Fruit fly (Drosophila melanogaster) whole organism, prepupa: ENCODE results near the gene lmgB.

Experiments used
- CG31627 ChIP-seq: fragments of 200-800 bp; sonication (Bioruptor generic); optimal IDR thresholded peaks from 3 replicates; lab custom pipeline; 2016; ENCODE audit warnings: missing biosample characterization, missing genetic modification characterization
- CG6163 ChIP-seq: fragments of 200-800 bp; sonication (Bioruptor generic); IDR thresholded peaks from 3 replicates; pipeline ENCODE4 v1.3.6; 2022; ENCODE audit warnings: missing biosample characterization, missing genetic modification characterization
- CG7368 ChIP-seq: fragments of 200-800 bp; sonication (Bioruptor generic); optimal IDR thresholded peaks from 3 replicates; lab custom pipeline; 2016; ENCODE audit warnings: missing biosample characterization, missing genetic modification characterization
- CG8319 ChIP-seq: fragments of 200-800 bp; sonication (Bioruptor generic); optimal IDR thresholded peaks from 3 replicates; lab custom pipeline; 2016; ENCODE audit warnings: missing biosample characterization, missing genetic modification characterization
- CG9139 ChIP-seq: fragments of 200-800 bp; sonication (Bioruptor generic); optimal IDR thresholded peaks from 3 replicates; lab custom pipeline; 2017; ENCODE audit warnings: missing biosample characterization, mild to moderate bottlenecking, missing genetic modification characterization
- Eip78C ChIP-seq: fragments of 200-800 bp; sonication (Bioruptor generic); peaks from one replicate; lab custom pipeline; 2016; ENCODE audit warnings: missing biosample characterization, missing genetic modification characterization
- OdsH ChIP-seq: fragments of 200-800 bp; sonication (Bioruptor generic); optimal IDR thresholded peaks from 3 replicates; lab custom pipeline; 2016; ENCODE audit warnings: missing biosample characterization, missing genetic modification characterization
- Sox102F ChIP-seq: fragments of 200-800 bp; sonication (Bioruptor generic); optimal IDR thresholded peaks from 2 replicates; lab custom pipeline; 2016; ENCODE audit warnings: missing biosample characterization, mild to moderate bottlenecking, missing genetic modification characterization
- Sox15 ChIP-seq: fragments of 200-800 bp; sonication (Bioruptor generic); optimal IDR thresholded peaks from 3 replicates; lab custom pipeline; 2016; ENCODE audit warnings: missing biosample characterization, missing genetic modification characterization
- lz ChIP-seq: fragments of 200-800 bp; sonication (Bioruptor generic); optimal IDR thresholded peaks from 3 replicates; lab custom pipeline; 2016; ENCODE audit warnings: missing biosample characterization, missing genetic modification characterization
- pdm3 ChIP-seq: fragments of 200-800 bp; sonication (Bioruptor generic); optimal IDR thresholded peaks from 3 replicates; lab custom pipeline; 2016; ENCODE audit warnings: missing biosample characterization, missing genetic modification characterization

The lmgB gene

DNA sequence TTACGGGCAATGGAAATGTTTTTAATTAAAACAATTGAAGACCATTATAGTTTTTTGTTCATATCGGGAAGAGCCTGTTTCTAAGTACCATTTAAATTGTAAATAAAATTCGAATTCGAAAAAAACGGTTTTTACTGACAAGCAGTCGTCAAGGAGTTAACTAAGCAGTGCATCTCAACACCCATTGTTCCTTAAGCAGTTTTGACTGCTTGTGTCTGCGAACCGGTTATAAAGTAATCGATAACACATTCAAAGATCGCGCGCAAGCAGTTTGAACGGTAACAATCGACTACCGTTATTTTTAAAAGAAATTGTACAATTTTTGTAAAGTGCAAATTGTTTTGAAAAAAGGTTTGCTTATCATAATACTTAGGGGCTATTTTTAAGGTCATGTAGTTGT lies 50.4 kb downstream of the lmgB start:
- TF ChIP-seq Sox102F (GFP tag; lab: Kevin White, UChicago) (no peak), CG31627 (GFP tag; lab: Kevin White, UChicago) (no peak)

- TF ChIP-seq CG8319 (GFP tag; lab: Kevin White, UChicago) (no peak), lz (GFP tag; lab: Kevin White, UChicago) (no peak), Sox15 (GFP tag; lab: Kevin White, UChicago) (no peak), CG6163 (GFP tag; lab: Robert Waterston, UW) (no peak), CG9139 (GFP tag; lab: Kevin White, UChicago) (no peak), CG7368 (no peak), Eip78C (GFP tag; lab: Kevin White, UChicago) (no peak), pdm3 (GFP tag; lab: Kevin White, UChicago) (no peak), OdsH (GFP tag; lab: Kevin White, UChicago) (no peak)
Observed at dm6 chr2L:8477049-8477448, 51.4 kb downstream of the lmgB start, which contains the start of gene CheA29a. Gene CheA29a, plus strand, starts transcription at chr2L:8477349.
